Worm (Caenorhabditis elegans) whole organism, L2 larva: Measurements from ENCODE around the gene F21C10.19.

ENCODE experiments used
- C34F6.9 ChIP-seq: fragments of 150-350 bp; optimal IDR thresholded peaks from 2 replicates; lab custom pipeline; 2014; ENCODE audit warnings: missing biosample characterization, missing genetic modification characterization
- R02D3.7 ChIP-seq: fragments of 150-350 bp; optimal IDR thresholded peaks from 2 replicates; lab custom pipeline; 2014; ENCODE audit warnings: missing biosample characterization, missing genetic modification characterization
- aly-2 ChIP-seq: fragments of 150-350 bp; optimal IDR thresholded peaks from 2 replicates; lab custom pipeline; 2014; ENCODE audit warnings: missing biosample characterization, missing genetic modification characterization
- fos-1 ChIP-seq: fragments of 150-350 bp; optimal IDR thresholded peaks from 2 replicates; lab custom pipeline; 2014; ENCODE audit warnings: missing biosample characterization, missing genetic modification characterization
- lin-39 ChIP-seq: fragments of 150-350 bp; optimal IDR thresholded peaks from 2 replicates; lab custom pipeline; 2014; ENCODE audit warnings: missing biosample characterization, missing genetic modification reagents, missing genetic modification characterization
- nhr-12 ChIP-seq: fragments of 150-350 bp; optimal IDR thresholded peaks from 2 replicates; lab custom pipeline; 2014; ENCODE audit warnings: missing biosample characterization, missing genetic modification characterization
- skn-1 ChIP-seq: sonication (generic microtip); optimal IDR thresholded peaks from 2 replicates; lab custom pipeline; 2017; ENCODE audit warnings: missing biosample characterization, missing genetic modification characterization
- sma-3 ChIP-seq: sonication (generic microtip); optimal IDR thresholded peaks from 2 replicates; lab custom pipeline; 2016; ENCODE audit warnings: missing genetic modification reagents, missing genetic modification characterization, missing compliant biosample characterization
- unc-62 ChIP-seq: fragments of 150-350 bp; optimal IDR thresholded peaks from 2 replicates; lab custom pipeline; 2014; ENCODE audit warnings: missing biosample characterization, missing genetic modification reagents, missing genetic modification characterization

DNA sequence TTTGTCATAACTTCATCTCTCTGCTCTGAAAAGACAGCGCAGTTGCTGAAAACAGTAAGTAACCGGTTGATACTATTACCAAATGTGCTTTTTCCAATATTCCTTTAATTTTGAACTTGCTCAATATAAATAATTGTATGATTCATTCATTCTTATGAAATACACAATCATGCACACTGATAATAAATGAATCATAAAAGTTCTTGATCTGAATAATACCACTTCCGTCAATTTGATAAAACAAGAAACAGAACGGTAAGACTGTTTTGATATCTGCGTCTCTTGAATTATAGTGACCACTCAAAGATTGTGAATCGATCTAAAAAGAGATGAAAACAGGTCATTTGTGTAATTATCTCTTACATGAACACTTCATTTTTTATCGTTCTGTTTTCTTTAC is 4.5 kb upstream of the F21C10.19 start, which contains the start of gene F21C10.4:
- no peak for TF ChIP-seq lin-39 (tag; lab: Kevin White, UChicago)
- no peak for TF ChIP-seq unc-62 (GFP tag; lab: Kevin White, UChicago)
- TF ChIP-seq aly-2 (tag; lab: Kevin White, UChicago): no peak
- TF ChIP-seq R02D3.7: no peak
- TF ChIP-seq nhr-12 (tag; lab: Kevin White, UChicago): no peak
- TF ChIP-seq sma-3 (GFP tag; lab: Kevin White, UChicago): no peak
- TF ChIP-seq skn-1 (tag; lab: Kevin White, UChicago): no peak
- no peak for TF ChIP-seq fos-1 (tag; lab: Kevin White, UChicago)
- TF ChIP-seq C34F6.9: no peak
